Fruit fly (Drosophila melanogaster) whole organism, adult: ENCODE measurements around the gene Pfas.
A peak's percentile ranks its signal among the peaks of the same experiment; 100 is the strongest.

ENCODE experiments used
- CG11617 ChIP-seq: fragments of 200-800 bp; sonication (Bioruptor generic); optimal IDR thresholded peaks from 2 replicates; lab custom pipeline; 2017; ENCODE audit warnings: mild to moderate bottlenecking, missing biosample characterization, missing genetic modification reagents, missing genetic modification characterization
- CG12768 ChIP-seq: fragments of 200-800 bp; sonication (Bioruptor generic); optimal IDR thresholded peaks from 2 replicates; lab custom pipeline; 2017; ENCODE audit warnings: missing biosample characterization, missing genetic modification characterization, mild to moderate bottlenecking, moderate library complexity, missing genetic modification reagents
- CG14711 ChIP-seq: fragments of 200-800 bp; sonication (Bioruptor generic); optimal IDR thresholded peaks from 2 replicates; lab custom pipeline; 2018; ENCODE audit warnings: missing biosample characterization, mild to moderate bottlenecking, missing genetic modification characterization, moderate library complexity
- CG1620 ChIP-seq: fragments of 200-800 bp; sonication (Bioruptor generic); optimal IDR thresholded peaks from 2 replicates; lab custom pipeline; 2016; ENCODE audit warnings: missing biosample characterization, missing genetic modification characterization
- CG33017 ChIP-seq: fragments of 200-800 bp; sonication (Bioruptor generic); optimal IDR thresholded peaks from 2 replicates; lab custom pipeline; 2018; ENCODE audit warnings: missing biosample characterization, mild to moderate bottlenecking, missing genetic modification characterization, moderate library complexity
- CG5204 ChIP-seq: fragments of 200-800 bp; sonication (Bioruptor generic); optimal IDR thresholded peaks from 2 replicates; lab custom pipeline; 2016; ENCODE audit warnings: missing biosample characterization, missing genetic modification characterization
- CG7045 ChIP-seq: fragments of 200-800 bp; sonication (Bioruptor generic); optimal IDR thresholded peaks from 2 replicates; lab custom pipeline; 2017; ENCODE audit warnings: missing biosample characterization, mild to moderate bottlenecking, missing genetic modification characterization
- CG7101 ChIP-seq: fragments of 200-800 bp; sonication (Bioruptor generic); optimal IDR thresholded peaks from 2 replicates; lab custom pipeline; 2018; ENCODE audit warnings: missing biosample characterization, mild to moderate bottlenecking, missing genetic modification characterization, moderate library complexity
- Clk ChIP-seq: fragments of 200-800 bp; sonication (Bioruptor generic); optimal IDR thresholded peaks from 2 replicates; lab custom pipeline; 2017; ENCODE audit warnings: missing biosample characterization, missing genetic modification characterization
- Crg-1 ChIP-seq: fragments of 200-800 bp; sonication (Bioruptor generic); optimal IDR thresholded peaks from 2 replicates; lab custom pipeline; 2016; ENCODE audit warnings: missing biosample characterization, missing genetic modification characterization
- Hr96 ChIP-seq: fragments of 200-800 bp; sonication (Bioruptor generic); optimal IDR thresholded peaks from 2 replicates; lab custom pipeline; 2016; ENCODE audit warnings: missing biosample characterization, missing genetic modification characterization
- Mnt ChIP-seq: fragments of 200-800 bp; sonication (Bioruptor generic); optimal IDR thresholded peaks from 2 replicates; lab custom pipeline; 2016; ENCODE audit warnings: missing biosample characterization, mild to moderate bottlenecking, missing genetic modification characterization
- bab1 ChIP-seq: fragments of 200-800 bp; sonication (Bioruptor generic); optimal IDR thresholded peaks from 3 replicates; lab custom pipeline; 2019; ENCODE audit warnings: missing biosample characterization, mild to moderate bottlenecking, missing genetic modification characterization, moderate library complexity
- cic ChIP-seq: fragments of 200-800 bp; sonication (Bioruptor generic); optimal IDR thresholded peaks from 2 replicates; lab custom pipeline; 2017; ENCODE audit warnings: missing biosample characterization, mild to moderate bottlenecking, missing genetic modification characterization, moderate library complexity
- cnc ChIP-seq, 2 experiments: fragments of >200 bp; optimal IDR thresholded peaks; 2 replicates each; lab custom pipeline; 2017
- kay ChIP-seq: fragments of 200-800 bp; sonication (Bioruptor generic); peaks from one replicate; lab custom pipeline; 2016; ENCODE audit warnings: missing biosample characterization, missing genetic modification characterization, borderline replicate concordance
- ovo ChIP-seq: fragments of 200-800 bp; sonication (Bioruptor generic); optimal IDR thresholded peaks from 2 replicates; lab custom pipeline; 2016; ENCODE audit warnings: missing biosample characterization, missing genetic modification characterization
- pad ChIP-seq: fragments of 200-800 bp; sonication (Bioruptor generic); optimal IDR thresholded peaks from 3 replicates; lab custom pipeline; 2017; ENCODE audit warnings: missing biosample characterization, missing genetic modification characterization, mild to moderate bottlenecking, moderate library complexity, missing genetic modification reagents
- tj ChIP-seq: fragments of 200-800 bp; sonication (Bioruptor generic); optimal IDR thresholded peaks from 3 replicates; lab custom pipeline; 2017; ENCODE audit warnings: missing biosample characterization, mild to moderate bottlenecking, missing genetic modification characterization, moderate library complexity
- toe ChIP-seq: fragments of 200-800 bp; sonication (Bioruptor generic); optimal IDR thresholded peaks from 2 replicates; lab custom pipeline; 2016; ENCODE audit warnings: missing biosample characterization, missing genetic modification characterization

The Pfas gene

DNA sequence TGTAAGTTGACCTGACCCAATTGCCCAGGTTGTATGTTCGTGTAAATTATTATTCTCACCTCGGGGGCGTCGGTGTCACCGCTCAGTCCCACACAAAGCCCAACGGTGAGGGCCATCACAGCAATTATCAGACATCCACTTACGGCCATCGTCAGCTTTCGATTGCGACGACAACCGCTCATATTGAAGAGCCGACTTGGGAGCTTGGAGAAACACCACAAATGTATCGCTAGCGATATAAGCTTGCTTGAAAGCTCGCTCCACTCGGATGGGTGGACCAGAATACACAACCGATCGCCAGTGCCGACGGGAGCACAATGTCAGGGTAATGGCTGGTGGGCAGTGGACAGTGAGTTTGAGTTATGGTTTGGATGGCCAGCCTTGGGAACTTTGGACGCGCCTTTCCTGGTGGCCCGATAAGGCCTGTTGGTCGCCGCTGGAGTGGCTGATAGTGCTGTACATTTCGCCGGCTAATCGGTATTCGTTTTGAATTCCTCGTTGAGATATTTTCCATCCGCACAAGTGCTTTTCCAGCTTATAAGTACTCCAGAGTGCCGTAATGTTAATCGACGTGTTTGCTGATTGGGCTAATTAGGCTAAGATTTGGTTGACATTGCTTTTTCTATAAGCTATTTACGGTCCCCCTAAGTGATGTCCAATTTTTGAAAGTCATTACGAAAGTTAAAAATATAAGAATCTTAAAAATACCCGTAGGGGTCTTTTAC, 39.2 kb downstream of the Pfas start, which contains the start of gene Gal:
Gene Gal (minus strand): TSS at position 320 of the 725 bp plus-strand sequence.
- TF ChIP-seq CG12768 (peak; percentile 27), bab1 (GFP tag; lab: Kevin White, UChicago) (no peak)

DNA sequence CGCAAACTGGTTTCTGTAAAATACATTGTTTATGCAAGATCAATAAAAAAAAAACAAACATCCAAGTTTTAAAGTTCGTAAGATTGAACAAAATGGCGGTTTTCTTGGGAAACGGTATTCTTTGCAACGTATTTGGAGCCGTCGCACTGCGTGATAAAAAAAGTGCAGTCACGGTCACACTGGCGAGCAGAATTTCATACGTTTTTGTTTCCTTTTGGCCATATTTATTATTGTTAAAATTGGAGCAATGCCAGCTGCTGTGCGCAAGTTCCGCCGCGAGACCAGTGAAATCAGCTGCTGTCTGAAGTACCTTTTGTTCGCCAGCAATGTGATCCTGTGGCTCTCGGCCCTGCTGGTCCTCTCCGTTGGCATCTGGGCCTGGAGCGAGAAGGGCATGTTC, 45.8 kb downstream of the Pfas start, which contains the start of gene Tsp26A:
Gene Tsp26A (plus strand): TSS at position 164 of the 400 bp plus-strand sequence.
- no peak for TF ChIP-seq CG11617 (GFP tag; lab: Kevin White, UChicago)
- TF ChIP-seq CG1620, result no peak
- TF ChIP-seq pad (GFP tag; lab: Kevin White, UChicago), result no peak
- TF ChIP-seq ovo (GFP tag; lab: Kevin White, UChicago), result no peak
- no peak for TF ChIP-seq toe (GFP tag; lab: Kevin White, UChicago)
- no peak for TF ChIP-seq Crg-1 (GFP tag; lab: Kevin White, UChicago)
- TF ChIP-seq kay (GFP tag; lab: Kevin White, UChicago), result no peak
- no peak for TF ChIP-seq CG14711 (tag; lab: Kevin White, UChicago)
- no peak for TF ChIP-seq CG33017 (tag; lab: Kevin White, UChicago)
- TF ChIP-seq CG7045 (GFP tag; lab: Kevin White, UChicago), result no peak

DNA sequence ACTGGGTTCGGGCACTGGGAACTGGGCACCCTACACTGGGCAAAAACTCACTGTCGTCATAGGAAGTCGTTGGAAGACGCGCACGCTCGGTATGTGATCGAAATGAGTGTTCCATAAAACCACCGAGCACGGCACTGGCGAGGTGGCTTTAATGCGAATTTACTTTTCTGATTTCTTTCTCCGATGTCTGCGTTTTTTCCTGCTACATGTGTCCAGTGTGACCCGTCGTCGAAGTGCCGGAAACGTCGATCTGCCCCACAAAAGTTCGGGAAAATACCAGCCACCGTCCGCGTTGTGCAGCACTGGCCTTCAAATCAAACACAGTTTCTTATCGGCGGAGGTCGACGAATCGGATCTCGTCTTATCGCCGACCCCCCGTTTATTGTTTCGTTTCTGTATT, 46.6 kb downstream of the Pfas start, which contains the start of gene Kdm5:
Gene Kdm5 (minus strand): TSS at position 255 of the 400 bp plus-strand sequence.
- peak; percentile 32 for TF ChIP-seq cic (GFP tag; lab: Kevin White, UChicago)
- peak; percentile 72 for TF ChIP-seq Crg-1 (GFP tag; lab: Kevin White, UChicago)
- TF ChIP-seq bab1 (GFP tag; lab: Kevin White, UChicago), result peak; percentile 38
- no peak for TF ChIP-seq cnc (optimal IDR thresholded peaks at IDR 0.05; lab: Kevin White, UChicago)
- no peak for TF ChIP-seq ovo (GFP tag; lab: Kevin White, UChicago)
- TF ChIP-seq Clk (GFP tag; lab: Kevin White, UChicago), result peak; percentile 8
- peak; percentile 10 for TF ChIP-seq tj (GFP tag; lab: Kevin White, UChicago)
- no peak for TF ChIP-seq toe (GFP tag; lab: Kevin White, UChicago)
- TF ChIP-seq CG1620, result peak; percentile 28
- TF ChIP-seq CG7045 (GFP tag; lab: Kevin White, UChicago), result no peak
- TF ChIP-seq CG11617 (GFP tag; lab: Kevin White, UChicago), result no peak
- peak; percentile 39 for TF ChIP-seq CG33017 (tag; lab: Kevin White, UChicago)
- TF ChIP-seq CG7101, result peak; percentile 66
- no peak for TF ChIP-seq Hr96 (GFP tag; lab: Kevin White, UChicago)
- TF ChIP-seq pad (GFP tag; lab: Kevin White, UChicago), result peak; percentile 40
- no peak for TF ChIP-seq kay (GFP tag; lab: Kevin White, UChicago)
- no peak for TF ChIP-seq CG5204
- TF ChIP-seq CG14711 (tag; lab: Kevin White, UChicago), result peak; percentile 32
- peak; percentile 76 for TF ChIP-seq Mnt (GFP tag; lab: Kevin White, UChicago)
- peak; percentile 24 for TF ChIP-seq CG12768

DNA sequence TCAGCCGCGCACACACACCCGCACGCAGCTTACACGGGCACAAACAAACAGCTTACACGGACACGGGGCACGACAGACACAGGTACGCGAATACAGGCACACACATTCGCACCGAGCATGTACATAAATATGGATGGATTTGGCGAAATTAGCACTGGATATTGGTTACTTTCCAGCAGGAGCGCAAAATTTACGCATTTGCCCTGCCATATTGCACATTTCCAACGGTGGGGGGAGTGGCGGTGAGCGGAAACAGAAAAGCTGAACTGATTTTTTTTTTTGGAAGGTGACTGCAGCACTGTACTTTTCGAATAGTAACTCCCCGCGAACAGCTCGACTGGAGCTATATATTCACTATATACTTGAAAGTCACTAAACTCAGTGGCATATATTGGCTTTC, 47.5 kb downstream of the Pfas start:
- TF ChIP-seq CG14711 (tag; lab: Kevin White, UChicago), result no peak
- no peak for TF ChIP-seq Hr96 (GFP tag; lab: Kevin White, UChicago)
- TF ChIP-seq Crg-1 (GFP tag; lab: Kevin White, UChicago), result no peak
- TF ChIP-seq CG5204, result no peak
- no peak for TF ChIP-seq CG7101
- no peak for TF ChIP-seq CG33017 (tag; lab: Kevin White, UChicago)
- no peak for TF ChIP-seq pad (GFP tag; lab: Kevin White, UChicago)
- no peak for TF ChIP-seq Clk (GFP tag; lab: Kevin White, UChicago)
- TF ChIP-seq bab1 (GFP tag; lab: Kevin White, UChicago), result no peak
- TF ChIP-seq Mnt (GFP tag; lab: Kevin White, UChicago), result no peak
- no peak for TF ChIP-seq ovo (GFP tag; lab: Kevin White, UChicago)

DNA sequence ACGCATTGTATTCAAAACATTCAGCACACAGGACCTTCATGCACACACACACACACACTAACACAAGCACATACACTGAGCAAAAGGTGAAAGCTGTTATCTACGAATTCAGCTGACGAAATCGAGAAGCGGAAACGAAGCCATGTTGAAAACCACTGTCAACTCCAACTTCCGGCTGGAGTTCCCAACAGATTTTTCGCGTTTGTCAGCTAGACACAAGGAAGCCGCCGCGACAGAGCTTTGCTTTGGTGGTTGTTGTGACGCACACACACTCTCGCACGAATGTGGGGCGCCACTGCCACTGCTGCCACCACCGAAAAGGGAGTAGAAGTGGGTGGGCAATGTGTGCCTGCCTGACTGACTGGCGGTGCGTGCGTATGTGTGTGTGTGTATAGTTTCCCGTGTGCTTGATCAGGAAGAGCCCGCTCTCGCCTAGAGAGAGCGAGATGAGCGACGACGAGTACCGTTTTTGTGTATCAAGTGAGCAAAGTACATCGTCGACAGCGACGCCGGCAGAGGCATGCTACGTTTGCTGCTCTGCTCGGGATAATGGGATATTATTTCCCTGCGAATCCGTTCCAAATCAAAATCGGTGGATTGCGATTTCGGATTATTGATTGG, 48.1 kb downstream of the Pfas start:
- TF ChIP-seq CG11617 (GFP tag; lab: Kevin White, UChicago) (no peak), CG14711 (tag; lab: Kevin White, UChicago) (no peak), CG7045 (GFP tag; lab: Kevin White, UChicago) (no peak), Crg-1 (GFP tag; lab: Kevin White, UChicago) (no peak), Hr96 (GFP tag; lab: Kevin White, UChicago) (no peak), ovo (GFP tag; lab: Kevin White, UChicago) (no peak), CG5204 (no peak), CG1620 (no peak), Mnt (GFP tag; lab: Kevin White, UChicago) (no peak), CG12768 (no peak), CG33017 (tag; lab: Kevin White, UChicago) (no peak)
